Worm (Caenorhabditis elegans) whole organism, late embryonic: ENCODE results near the gene lgc-28.

ENCODE experiments used
- C08G9.2 ChIP-seq: sonication (generic microtip); optimal IDR thresholded peaks from 2 replicates; lab custom pipeline; 2016; ENCODE audit warnings: mild to moderate bottlenecking, missing genetic modification characterization, moderate library complexity, missing compliant biosample characterization
- C38D4.7 ChIP-seq: fragments of 200-800 bp; sonication (Bioruptor generic); optimal IDR thresholded peaks from 2 replicates; lab custom pipeline; 2018; ENCODE audit warnings: mild to moderate bottlenecking, missing genetic modification characterization, moderate library complexity, missing compliant biosample characterization
- F13H6.1 ChIP-seq: sonication (generic microtip); optimal IDR thresholded peaks from 2 replicates; lab custom pipeline; 2016; ENCODE audit warnings: missing genetic modification characterization, missing compliant biosample characterization
- K09A11.1 ChIP-seq: sonication (generic microtip); optimal IDR thresholded peaks from 2 replicates; lab custom pipeline; 2017; ENCODE audit warnings: antibody characterized with exemption, mild to moderate bottlenecking, missing genetic modification characterization, missing compliant biosample characterization; ENCODE audit not compliant: insufficient read depth
- Y22D7AL.16 ChIP-seq: sonication (generic microtip); optimal IDR thresholded peaks from 2 replicates; lab custom pipeline; 2016; ENCODE audit warnings: missing genetic modification characterization, missing compliant biosample characterization
- ceh-14 ChIP-seq: sonication (generic microtip); optimal IDR thresholded peaks from 2 replicates; lab custom pipeline; 2016; ENCODE audit warnings: missing genotype, missing genetic modification characterization, missing compliant biosample characterization
- ceh-22 ChIP-seq: sonication (generic microtip); optimal IDR thresholded peaks from 2 replicates; lab custom pipeline; 2017; ENCODE audit warnings: missing biosample characterization, missing genetic modification characterization
- ceh-24 ChIP-seq: sonication (generic microtip); optimal IDR thresholded peaks from 2 replicates; lab custom pipeline; 2016; ENCODE audit warnings: mild to moderate bottlenecking, missing genetic modification characterization, missing compliant biosample characterization
- ceh-30 ChIP-seq: fragments of 150-350 bp; optimal IDR thresholded peaks from 2 replicates; lab custom pipeline; 2014; ENCODE audit warnings: missing biosample characterization, missing genetic modification characterization
- ceh-31 ChIP-seq: sonication (generic microtip); optimal IDR thresholded peaks from 2 replicates; lab custom pipeline; 2016; ENCODE audit warnings: missing genetic modification characterization, missing compliant biosample characterization
- ceh-34 ChIP-seq: sonication (generic microtip); optimal IDR thresholded peaks from 2 replicates; lab custom pipeline; 2016; ENCODE audit warnings: mild to moderate bottlenecking, missing genetic modification characterization, missing compliant biosample characterization
- che-1 ChIP-seq: sonication (generic microtip); optimal IDR thresholded peaks from 2 replicates; lab custom pipeline; 2016; ENCODE audit warnings: mild to moderate bottlenecking, missing genetic modification characterization, missing compliant biosample characterization
- dmd-4 ChIP-seq: sonication (generic microtip); optimal IDR thresholded peaks from 2 replicates; lab custom pipeline; 2016; ENCODE audit warnings: borderline replicate concordance, missing genetic modification characterization, missing compliant biosample characterization
- dve-1 ChIP-seq: sonication (generic microtip); optimal IDR thresholded peaks from 2 replicates; lab custom pipeline; 2017; ENCODE audit warnings: antibody characterized with exemption, mild to moderate bottlenecking, missing genetic modification characterization, missing compliant biosample characterization
- elt-2 ChIP-seq: sonication (generic microtip); optimal IDR thresholded peaks from 2 replicates; lab custom pipeline; 2016; ENCODE audit warnings: missing genetic modification reagents, missing genetic modification characterization, missing compliant biosample characterization
- elt-4 ChIP-seq: sonication (generic microtip); optimal IDR thresholded peaks from 2 replicates; lab custom pipeline; 2016; ENCODE audit warnings: missing genetic modification characterization, missing compliant biosample characterization
- eyg-1 ChIP-seq: sonication (generic microtip); optimal IDR thresholded peaks from 2 replicates; lab custom pipeline; 2016; ENCODE audit warnings: missing genotype, missing genetic modification characterization, missing compliant biosample characterization
- fkh-10 ChIP-seq: fragments of 150-350 bp; optimal IDR thresholded peaks from 2 replicates; lab custom pipeline; 2014; ENCODE audit warnings: missing biosample characterization, missing genetic modification reagents, missing genetic modification characterization
- gmeb-2 ChIP-seq: sonication (generic microtip); optimal IDR thresholded peaks from 2 replicates; lab custom pipeline; 2016; ENCODE audit warnings: missing genetic modification characterization, inconsistent platforms, missing compliant biosample characterization
- hlh-6 ChIP-seq: sonication (generic microtip); optimal IDR thresholded peaks from 2 replicates; lab custom pipeline; 2016; ENCODE audit warnings: missing genotype, missing genetic modification characterization, missing compliant biosample characterization
- hlh-8 ChIP-seq: sonication (generic microtip); optimal IDR thresholded peaks from 2 replicates; lab custom pipeline; 2016; ENCODE audit warnings: missing genotype, missing genetic modification characterization, missing compliant biosample characterization
- madf-2 ChIP-seq: sonication (generic microtip); optimal IDR thresholded peaks from 2 replicates; lab custom pipeline; 2017; ENCODE audit warnings: missing genetic modification characterization, missing compliant biosample characterization
- nfya-1 ChIP-seq: sonication (generic microtip); optimal IDR thresholded peaks from 2 replicates; lab custom pipeline; 2017; ENCODE audit warnings: missing genetic modification characterization, mild to moderate bottlenecking, missing compliant biosample characterization, antibody characterized with exemption, moderate library complexity
- odd-2 ChIP-seq: sonication (generic microtip); optimal IDR thresholded peaks from 2 replicates; lab custom pipeline; 2017; ENCODE audit warnings: antibody characterized with exemption, mild to moderate bottlenecking, missing genetic modification characterization, missing compliant biosample characterization
- pag-3 ChIP-seq: sonication (generic microtip); optimal IDR thresholded peaks from 2 replicates; lab custom pipeline; 2016; ENCODE audit warnings: missing compliant biosample characterization, missing genetic modification characterization, borderline replicate concordance
- pax-1 ChIP-seq: fragments of 150-350 bp; optimal IDR thresholded peaks from 2 replicates; lab custom pipeline; 2014; ENCODE audit warnings: missing biosample characterization, missing genetic modification characterization
- pha-2 ChIP-seq: sonication (generic microtip); optimal IDR thresholded peaks from 2 replicates; lab custom pipeline; 2017; ENCODE audit warnings: mild to moderate bottlenecking, missing genetic modification characterization, missing compliant biosample characterization
- pha-4 ChIP-seq: fragments of 150-350 bp; optimal IDR thresholded peaks from 2 replicates; lab custom pipeline; 2018; ENCODE audit warnings: missing biosample characterization, missing genetic modification reagents, missing genetic modification characterization
- pqm-1 ChIP-seq: sonication (generic microtip); optimal IDR thresholded peaks from 2 replicates; lab custom pipeline; 2016; ENCODE audit warnings: missing genetic modification characterization, missing compliant biosample characterization
- pros-1 ChIP-seq: fragments of 150-350 bp; optimal IDR thresholded peaks from 2 replicates; lab custom pipeline; 2014; ENCODE audit warnings: missing biosample characterization, missing genetic modification reagents, missing genetic modification characterization
- ref-2 ChIP-seq: sonication (generic microtip); optimal IDR thresholded peaks from 2 replicates; lab custom pipeline; 2016; ENCODE audit warnings: missing genetic modification characterization, missing compliant biosample characterization
- sdc-2 ChIP-seq: sonication (generic microtip); optimal IDR thresholded peaks from 2 replicates; lab custom pipeline; 2016; ENCODE audit warnings: missing genotype, missing genetic modification characterization, missing compliant biosample characterization
- sox-4 ChIP-seq: sonication (generic microtip); optimal IDR thresholded peaks from 2 replicates; lab custom pipeline; 2017; ENCODE audit warnings: mild to moderate bottlenecking, missing genetic modification characterization, inconsistent platforms, missing compliant biosample characterization
- tbx-2 ChIP-seq: sonication (generic microtip); optimal IDR thresholded peaks from 2 replicates; lab custom pipeline; 2016; ENCODE audit warnings: missing genetic modification characterization, missing compliant biosample characterization
- ttx-3 ChIP-seq: sonication (generic microtip); optimal IDR thresholded peaks from 2 replicates; lab custom pipeline; 2016; ENCODE audit warnings: missing genetic modification reagents, missing genetic modification characterization, missing compliant biosample characterization
- unc-3 ChIP-seq, 2 experiments: fragments of 200-800 bp in 1 of 2; sonication (Bioruptor generic) in 1 of 2; sonication (generic microtip) in 1 of 2; conservative IDR thresholded peaks in 1 of 2; optimal IDR thresholded peaks in 1 of 2; 2 replicates each; pipeline versions ENCODE4 v1.3.6 to Lab custom; 2016 to 2022; ENCODE audit warnings: missing compliant biosample characterization in 2 of 2, missing genetic modification characterization in 2 of 2, missing genetic modification reagents in 1 of 2
- unc-42 ChIP-seq: sonication (generic microtip); optimal IDR thresholded peaks from 2 replicates; lab custom pipeline; 2016; ENCODE audit warnings: missing genotype, missing genetic modification characterization, missing compliant biosample characterization
- unc-55 ChIP-seq: sonication (generic microtip); optimal IDR thresholded peaks from 2 replicates; lab custom pipeline; 2017; ENCODE audit warnings: missing biosample characterization, missing genetic modification reagents, missing genetic modification characterization
- zip-5 ChIP-seq: sonication (generic microtip); optimal IDR thresholded peaks from 2 replicates; lab custom pipeline; 2016; ENCODE audit warnings: missing genetic modification characterization, missing compliant biosample characterization

lgc-28 gene

DNA sequence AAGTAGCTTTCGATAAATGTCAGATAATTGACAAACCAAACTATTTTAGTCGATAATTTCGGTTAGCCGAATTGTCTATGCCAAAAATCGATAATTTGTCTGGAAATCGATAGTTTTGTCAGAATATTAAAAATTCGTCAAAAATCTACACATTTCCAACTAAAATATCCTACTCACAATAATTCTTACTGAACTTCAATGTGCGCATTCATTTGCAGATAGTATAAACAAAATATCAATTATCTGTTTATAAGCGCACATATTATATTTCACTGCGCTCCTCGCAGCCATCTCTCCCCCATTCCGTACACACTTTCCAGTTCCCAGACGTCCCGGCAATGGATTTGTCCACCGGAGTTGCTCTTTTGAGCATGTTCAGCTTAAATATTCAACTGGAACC lies at the start of gene lgc-28:
Gene lgc-28, plus strand, starts transcription at position 301 of the 400 bp plus-strand sequence.
- TF ChIP-seq pag-3 (tag; lab: Kevin White, UChicago) (no peak), pqm-1 (tag; lab: Kevin White, UChicago) (no peak), unc-3 (GFP tag; conservative IDR thresholded peaks at IDR 0.05; lab: Robert Waterston, UW) (no peak), unc-3 (tag; optimal IDR thresholded peaks at IDR 0.05; lab: Kevin White, UChicago) (no peak), C08G9.2 (tag; lab: Kevin White, UChicago) (no peak), ref-2 (tag; lab: Kevin White, UChicago) (no peak), unc-55 (no peak), ceh-31 (tag; lab: Kevin White, UChicago) (no peak), fkh-10 (GFP tag; lab: Kevin White, UChicago) (no peak), zip-5 (no peak), unc-42 (tag; lab: Kevin White, UChicago) (no peak), odd-2 (tag; lab: Kevin White, UChicago) (no peak), dmd-4 (tag; lab: Kevin White, UChicago) (no peak), ttx-3 (tag; lab: Kevin White, UChicago) (no peak), ceh-14 (tag; lab: Kevin White, UChicago) (no peak), ceh-24 (tag; lab: Kevin White, UChicago) (no peak), elt-2 (no peak), K09A11.1 (tag; lab: Kevin White, UChicago) (no peak), nfya-1 (tag; lab: Kevin White, UChicago) (no peak)

DNA sequence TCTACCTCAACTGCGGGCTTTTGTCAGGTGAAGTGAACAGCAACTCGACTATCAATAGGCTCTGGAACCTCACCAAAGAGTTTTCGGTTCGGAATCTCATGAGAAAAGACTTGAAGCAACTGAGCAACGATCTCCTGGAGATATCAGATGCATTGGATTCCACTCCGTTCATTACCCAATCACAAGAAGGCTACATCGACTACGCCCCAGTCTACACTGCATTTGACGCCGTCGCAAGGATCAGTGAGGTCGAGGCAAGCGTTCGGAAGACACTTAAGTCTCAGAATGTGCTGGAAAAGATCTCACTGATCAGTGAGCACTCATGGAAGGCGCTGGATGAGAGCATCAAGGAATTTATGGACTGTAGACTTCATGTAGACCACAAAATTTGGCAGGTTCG lies 46.7 kb upstream of the lgc-28 start:
- TF ChIP-seq zip-5 (no peak), elt-4 (tag; lab: Kevin White, UChicago) (no peak), sox-4 (tag; lab: Kevin White, UChicago) (no peak), unc-3 (GFP tag; conservative IDR thresholded peaks at IDR 0.05; lab: Robert Waterston, UW) (no peak), unc-3 (tag; optimal IDR thresholded peaks at IDR 0.05; lab: Kevin White, UChicago) (no peak), Y22D7AL.16 (tag; lab: Kevin White, UChicago) (no peak), ttx-3 (tag; lab: Kevin White, UChicago) (no peak), ceh-34 (tag; lab: Kevin White, UChicago) (no peak), che-1 (tag; lab: Kevin White, UChicago) (no peak), ceh-24 (tag; lab: Kevin White, UChicago) (no peak), ceh-30 (no peak), hlh-6 (tag; lab: Kevin White, UChicago) (no peak)

DNA sequence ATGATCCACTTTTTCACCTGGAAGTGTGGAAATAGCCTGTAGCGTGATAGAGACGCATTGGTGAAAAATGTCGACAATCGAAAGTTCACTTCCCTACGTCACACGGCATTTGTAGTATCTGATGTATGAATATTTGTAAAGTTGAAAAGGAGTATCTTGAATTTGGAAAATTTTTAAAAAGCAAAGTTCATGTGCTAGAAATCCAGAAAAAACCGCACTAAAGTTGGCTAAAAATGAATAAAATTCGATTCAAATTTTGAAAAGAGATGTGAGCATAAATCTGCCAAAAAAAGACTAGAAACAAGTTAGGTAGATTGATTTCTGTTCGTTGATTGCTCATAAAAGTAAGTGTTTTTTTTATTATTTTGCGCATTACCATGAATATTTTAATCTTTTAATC lies 41.8 kb upstream of the lgc-28 start, which contains the start of gene sri-74:
Gene sri-74, minus strand, starts transcription at position 101 of the 400 bp plus-strand sequence.
- TF ChIP-seq che-1 (tag; lab: Kevin White, UChicago) (no peak), ceh-34 (tag; lab: Kevin White, UChicago) (no peak), ceh-24 (tag; lab: Kevin White, UChicago) (no peak), pros-1 (no peak), F13H6.1 (no peak), eyg-1 (no peak), tbx-2 (tag; lab: Kevin White, UChicago) (no peak), C38D4.7 (GFP tag; lab: Kevin White, UChicago) (no peak), ceh-22 (tag; lab: Kevin White, UChicago) (no peak), gmeb-2 (tag; lab: Kevin White, UChicago) (no peak), madf-2 (no peak), elt-2 (no peak)

DNA sequence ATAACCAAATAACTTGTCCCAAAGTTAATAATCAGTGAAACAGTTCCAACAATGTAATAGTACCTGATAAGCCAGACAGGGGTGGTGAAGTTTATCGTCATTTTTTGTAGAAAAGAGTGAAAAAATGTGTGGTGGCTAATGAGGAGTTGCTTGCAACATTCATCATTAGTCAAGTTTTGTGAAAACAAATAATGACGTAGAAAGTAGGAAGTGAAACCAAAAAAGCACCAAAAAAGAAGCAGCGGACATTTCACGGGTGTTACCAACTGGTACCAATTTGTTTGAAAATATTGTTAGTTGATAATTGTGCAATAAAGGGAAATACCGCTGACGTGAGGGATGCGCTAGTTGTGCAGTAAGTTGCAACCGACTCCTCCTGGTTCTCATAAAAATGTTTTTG lies 39.4 kb upstream of the lgc-28 start, which contains the start of gene sri-36:
Gene sri-36, minus strand, starts transcription at position 101 of the 400 bp plus-strand sequence.
- no peak for TF ChIP-seq C08G9.2 (tag; lab: Kevin White, UChicago)
- TF ChIP-seq pax-1 (tag; lab: Kevin White, UChicago) = no peak
- TF ChIP-seq hlh-8 (tag; lab: Kevin White, UChicago) = no peak
- no peak for TF ChIP-seq madf-2
- TF ChIP-seq dve-1 (tag; lab: Kevin White, UChicago) = no peak
- TF ChIP-seq pha-4 (tag; lab: Kevin White, UChicago) = no peak
- TF ChIP-seq pha-2 (tag; lab: Kevin White, UChicago) = no peak
- no peak for TF ChIP-seq sdc-2
